Worm (Caenorhabditis elegans): ENCODE results near the gene ZK218.5.

Gene ZK218.5

ce11 chrV:17100829-17101228, at the start of gene ZK218.5:
Gene ZK218.5, plus strand, starts transcription at chrV:17101129.
- no peak for TF ChIP-seq mab-5 (tag; optimal IDR thresholded peaks at IDR 0.05)
- no peak for TF ChIP-seq snpc-4 (tag; optimal IDR thresholded peaks at IDR 0.05)
- TF ChIP-seq nhr-12 (tag; optimal IDR thresholded peaks at IDR 0.05): no peak
- TF ChIP-seq ceh-43 (GFP tag; optimal IDR thresholded peaks at IDR 0.05): no peak
- TF ChIP-seq sptf-1 (tag; optimal IDR thresholded peaks at IDR 0.05): no peak
- TF ChIP-seq elt-1 (tag; optimal IDR thresholded peaks at IDR 0.05; ENCODE audit: borderline replicate concordance, insufficient read depth): no peak
- no peak for TF ChIP-seq nhr-237 (tag; optimal IDR thresholded peaks at IDR 0.05)
- TF ChIP-seq nhr-28 (tag; optimal IDR thresholded peaks at IDR 0.05): no peak
- TF ChIP-seq nhr-2 (tag; optimal IDR thresholded peaks at IDR 0.05): no peak
- no peak for TF ChIP-seq pha-4 (tag; optimal IDR thresholded peaks at IDR 0.05)
- TF ChIP-seq M03D4.4 (tag; optimal IDR thresholded peaks at IDR 0.05): no peak
- no peak for TF ChIP-seq ces-1 (GFP tag; optimal IDR thresholded peaks at IDR 0.05)
- no peak for TF ChIP-seq zip-8 (tag; optimal IDR thresholded peaks at IDR 0.05)
- TF ChIP-seq lsy-2 (tag; optimal IDR thresholded peaks at IDR 0.05): no peak
- TF ChIP-seq cnd-1 (tag; optimal IDR thresholded peaks at IDR 0.05): no peak

ce11 chrV:17059987-17060386, 40.9 kb upstream of the ZK218.5 start, which contains the start of gene sri-66:
Gene sri-66, plus strand, starts transcription at chrV:17060287.
- TF ChIP-seq nhr-2 (tag; optimal IDR thresholded peaks at IDR 0.05): no peak
- TF ChIP-seq unc-39 (tag; optimal IDR thresholded peaks at IDR 0.05): no peak
- no peak for TF ChIP-seq tbx-8 (GFP tag; optimal IDR thresholded peaks at IDR 0.05)
- TF ChIP-seq lin-32 (GFP tag; optimal IDR thresholded peaks at IDR 0.05): no peak
- no peak for TF ChIP-seq unc-120 (tag; optimal IDR thresholded peaks at IDR 0.05; ENCODE audit: poor library complexity, severe bottlenecking)
- TF ChIP-seq mls-2 (tag; optimal IDR thresholded peaks at IDR 0.05): no peak
- TF ChIP-seq ces-1 (GFP tag; optimal IDR thresholded peaks at IDR 0.05): no peak
- no peak for TF ChIP-seq nhr-28 (tag; optimal IDR thresholded peaks at IDR 0.05)
- no peak for TF ChIP-seq ceh-83 (GFP tag; optimal IDR thresholded peaks at IDR 0.05)
- no peak for TF ChIP-seq ztf-11 (tag; optimal IDR thresholded peaks at IDR 0.05)
- TF ChIP-seq pha-4 (tag; optimal IDR thresholded peaks at IDR 0.05): no peak
- TF ChIP-seq cnd-1 (tag; optimal IDR thresholded peaks at IDR 0.05): no peak
- TF ChIP-seq sem-2 (GFP tag; optimal IDR thresholded peaks at IDR 0.05): no peak
- TF ChIP-seq ceh-43 (GFP tag; optimal IDR thresholded peaks at IDR 0.05): no peak

DNA sequence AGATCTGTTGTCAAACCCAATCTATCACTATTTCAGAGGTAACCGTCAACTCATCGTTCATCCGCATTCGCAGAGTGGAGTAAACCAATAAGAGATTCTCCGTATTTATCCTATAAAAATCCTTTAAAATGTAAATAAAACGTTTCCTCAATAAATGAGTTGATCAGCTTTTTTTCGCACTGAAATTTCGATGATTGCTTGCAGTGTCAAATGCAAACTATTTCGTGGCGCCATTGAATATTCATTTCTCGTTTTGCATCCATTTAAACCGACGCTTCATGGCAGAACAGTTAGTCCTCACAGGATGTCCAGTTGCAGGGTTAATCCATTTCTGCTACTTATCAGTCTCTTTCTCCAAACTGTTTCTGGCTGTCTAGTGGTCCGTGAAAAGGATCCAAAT, 39.3 kb upstream of the ZK218.5 start, which contains the start of gene F28B1.9:
F28B1.9 (plus strand) TSS at position 301 of the 400 bp plus-strand sequence.
- TF ChIP-seq unc-120 (tag; optimal IDR thresholded peaks at IDR 0.05; ENCODE audit: poor library complexity, severe bottlenecking): no peak
- no peak for TF ChIP-seq elt-1 (tag; optimal IDR thresholded peaks at IDR 0.05; ENCODE audit: borderline replicate concordance, insufficient read depth)
- TF ChIP-seq sem-2 (GFP tag; optimal IDR thresholded peaks at IDR 0.05): no peak
- TF ChIP-seq lsy-2 (tag; optimal IDR thresholded peaks at IDR 0.05): no peak
- no peak for TF ChIP-seq lin-13 (tag; optimal IDR thresholded peaks at IDR 0.05)
- no peak for TF ChIP-seq unc-62 (GFP tag; optimal IDR thresholded peaks at IDR 0.05)
- no peak for TF ChIP-seq elt-3 (tag; optimal IDR thresholded peaks at IDR 0.05)
- TF ChIP-seq snpc-4 (tag; optimal IDR thresholded peaks at IDR 0.05): no peak
- no peak for TF ChIP-seq nhr-237 (tag; optimal IDR thresholded peaks at IDR 0.05)
- no peak for TF ChIP-seq pha-4 (tag; optimal IDR thresholded peaks at IDR 0.05)
- TF ChIP-seq mls-2 (tag; optimal IDR thresholded peaks at IDR 0.05): no peak
- no peak for TF ChIP-seq nhr-2 (tag; optimal IDR thresholded peaks at IDR 0.05)
- no peak for TF ChIP-seq ceh-83 (GFP tag; optimal IDR thresholded peaks at IDR 0.05)
- TF ChIP-seq flh-1 (GFP tag; optimal IDR thresholded peaks at IDR 0.05): no peak
- TF ChIP-seq ham-2 (GFP tag; optimal IDR thresholded peaks at IDR 0.05): no peak
- no peak for TF ChIP-seq tbx-8 (GFP tag; optimal IDR thresholded peaks at IDR 0.05)
- TF ChIP-seq M03D4.4 (tag; optimal IDR thresholded peaks at IDR 0.05): no peak

DNA sequence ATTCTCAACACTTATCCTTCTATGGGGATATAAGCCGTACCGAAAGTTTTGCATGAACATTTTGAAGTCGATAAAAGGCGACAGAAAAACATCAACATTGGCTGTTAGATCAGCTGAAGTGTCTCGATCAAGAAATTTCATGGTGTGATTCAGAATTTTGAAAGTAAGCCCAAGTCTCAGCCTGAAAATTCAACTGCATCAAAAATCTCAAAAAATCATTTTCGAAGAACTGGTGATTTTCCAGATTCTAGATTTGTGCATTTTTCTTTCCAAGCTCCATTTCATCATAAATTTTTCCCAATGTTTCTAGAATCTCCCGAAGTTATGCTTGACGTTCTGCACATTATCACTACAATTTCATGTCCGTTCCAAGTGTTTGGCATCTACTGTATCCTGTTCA, 36.3 kb upstream of the ZK218.5 start, which contains the start of gene srh-255:
srh-255 (plus strand) TSS at position 301 of the 400 bp plus-strand sequence.
- no peak for TF ChIP-seq nhr-2 (tag; optimal IDR thresholded peaks at IDR 0.05)
- no peak for TF ChIP-seq drap-1 (GFP tag; optimal IDR thresholded peaks at IDR 0.05)
- TF ChIP-seq pha-4 (tag; optimal IDR thresholded peaks at IDR 0.05): no peak
- no peak for TF ChIP-seq lin-13 (tag; optimal IDR thresholded peaks at IDR 0.05)
- TF ChIP-seq mls-2 (tag; optimal IDR thresholded peaks at IDR 0.05): no peak
- TF ChIP-seq snpc-4 (tag; optimal IDR thresholded peaks at IDR 0.05): no peak
- no peak for TF ChIP-seq lsy-2 (tag; optimal IDR thresholded peaks at IDR 0.05)
- no peak for TF ChIP-seq ztf-11 (tag; optimal IDR thresholded peaks at IDR 0.05)

- no peak for TF ChIP-seq lin-13 (tag; optimal IDR thresholded peaks at IDR 0.05)
- TF ChIP-seq drap-1 (GFP tag; optimal IDR thresholded peaks at IDR 0.05): no peak
- no peak for TF ChIP-seq snpc-4 (tag; optimal IDR thresholded peaks at IDR 0.05)
- no peak for TF ChIP-seq ces-1 (GFP tag; optimal IDR thresholded peaks at IDR 0.05)
- no peak for TF ChIP-seq ceh-83 (GFP tag; optimal IDR thresholded peaks at IDR 0.05)
- TF ChIP-seq M03D4.4 (tag; optimal IDR thresholded peaks at IDR 0.05): no peak
- TF ChIP-seq zip-8 (tag; optimal IDR thresholded peaks at IDR 0.05): no peak
- TF ChIP-seq sem-2 (GFP tag; optimal IDR thresholded peaks at IDR 0.05): no peak
- no peak for TF ChIP-seq mab-5 (tag; optimal IDR thresholded peaks at IDR 0.05)
- no peak for TF ChIP-seq ham-2 (GFP tag; optimal IDR thresholded peaks at IDR 0.05)
- no peak for TF ChIP-seq nhr-28 (tag; optimal IDR thresholded peaks at IDR 0.05)
- TF ChIP-seq ztf-11 (tag; optimal IDR thresholded peaks at IDR 0.05): no peak
- TF ChIP-seq elt-3 (tag; optimal IDR thresholded peaks at IDR 0.05): no peak
- TF ChIP-seq ceh-39 (tag; optimal IDR thresholded peaks at IDR 0.05): no peak
- TF ChIP-seq hlh-1 (tag; optimal IDR thresholded peaks at IDR 0.05): no peak
These were observed 34.3 kb upstream of the ZK218.5 start for ce11 chrV:17066634-17067033.
